Worm (Caenorhabditis elegans) whole organism, L2 larva: Measurements from ENCODE around the gene C17H11.5.

ENCODE experiments used
- C34F6.9 ChIP-seq: fragments of 150-350 bp; optimal IDR thresholded peaks from 2 replicates; lab custom pipeline; 2014; ENCODE audit warnings: missing biosample characterization, missing genetic modification characterization
- F13H6.1 ChIP-seq: sonication (generic microtip); optimal IDR thresholded peaks from 2 replicates; lab custom pipeline; 2016; ENCODE audit warnings: missing genetic modification characterization, missing compliant biosample characterization
- R02D3.7 ChIP-seq: fragments of 150-350 bp; optimal IDR thresholded peaks from 2 replicates; lab custom pipeline; 2014; ENCODE audit warnings: missing biosample characterization, missing genetic modification characterization
- Y55F3AM.14 ChIP-seq: fragments of 200-800 bp; sonication (Bioruptor generic); optimal IDR thresholded peaks from 2 replicates; lab custom pipeline; 2018; ENCODE audit warnings: mild to moderate bottlenecking, missing genetic modification characterization, missing compliant biosample characterization
- alr-1 ChIP-seq: fragments of 150-350 bp; optimal IDR thresholded peaks from 2 replicates; lab custom pipeline; 2014; ENCODE audit warnings: missing biosample characterization, missing genetic modification characterization
- aly-2 ChIP-seq: fragments of 150-350 bp; optimal IDR thresholded peaks from 2 replicates; lab custom pipeline; 2014; ENCODE audit warnings: missing biosample characterization, missing genetic modification characterization
- ama-1 ChIP-seq: fragments of 150-350 bp; optimal IDR thresholded peaks from 2 replicates; lab custom pipeline; 2018; ENCODE audit warnings: inconsistent platforms
- blmp-1 ChIP-seq: sonication (generic microtip); optimal IDR thresholded peaks from 2 replicates; lab custom pipeline; 2017; ENCODE audit warnings: missing genetic modification characterization, mild to moderate bottlenecking, missing compliant biosample characterization, antibody characterized with exemption, moderate library complexity; ENCODE audit not compliant: insufficient read depth
- ceh-16 ChIP-seq: fragments of 150-350 bp; optimal IDR thresholded peaks from 2 replicates; lab custom pipeline; 2014; ENCODE audit warnings: missing biosample characterization, missing genetic modification characterization
- ceh-82 ChIP-seq: fragments of 150-350 bp; optimal IDR thresholded peaks from 2 replicates; lab custom pipeline; 2014; ENCODE audit warnings: missing biosample characterization, missing genetic modification characterization
- dmd-4 ChIP-seq: sonication (generic microtip); optimal IDR thresholded peaks from 2 replicates; lab custom pipeline; 2017; ENCODE audit warnings: missing biosample characterization, missing genetic modification characterization
- egl-27 ChIP-seq: sonication (generic microtip); optimal IDR thresholded peaks from 3 replicates; lab custom pipeline; 2017; ENCODE audit warnings: missing biosample characterization, missing genetic modification reagents, missing genetic modification characterization
- elt-1 ChIP-seq: fragments of 150-350 bp; optimal IDR thresholded peaks from 2 replicates; lab custom pipeline; 2014; ENCODE audit warnings: missing biosample characterization, missing genetic modification characterization
- elt-3 ChIP-seq: sonication (generic microtip); optimal IDR thresholded peaks from 2 replicates; lab custom pipeline; 2017; ENCODE audit warnings: missing biosample characterization, missing genetic modification characterization
- fos-1 ChIP-seq: fragments of 150-350 bp; optimal IDR thresholded peaks from 2 replicates; lab custom pipeline; 2014; ENCODE audit warnings: missing biosample characterization, missing genetic modification characterization
- gmeb-1 ChIP-seq: fragments of 150-350 bp; optimal IDR thresholded peaks from 2 replicates; lab custom pipeline; 2014; ENCODE audit warnings: missing biosample characterization, missing genetic modification characterization
- lin-11 ChIP-seq: fragments of 150-350 bp; sonication (generic microtip); optimal IDR thresholded peaks from 2 replicates; lab custom pipeline; 2014; ENCODE audit warnings: missing biosample characterization, missing genetic modification characterization, inconsistent platforms, mixed read lengths
- lin-13 ChIP-seq: fragments of 150-350 bp; optimal IDR thresholded peaks from 2 replicates; lab custom pipeline; 2014; ENCODE audit warnings: missing biosample characterization, missing genetic modification reagents, missing genetic modification characterization
- lin-39 ChIP-seq: fragments of 150-350 bp; optimal IDR thresholded peaks from 2 replicates; lab custom pipeline; 2014; ENCODE audit warnings: missing biosample characterization, missing genetic modification reagents, missing genetic modification characterization
- lsy-2 ChIP-seq, 2 experiments: fragments of 150-350 bp in 1 of 2; sonication (generic microtip) in 1 of 2; optimal IDR thresholded peaks; 2 replicates each; lab custom pipeline; 2014 to 2017; ENCODE audit warnings: missing biosample characterization in 2 of 2, missing genetic modification characterization in 2 of 2
- mab-5 ChIP-seq: fragments of 150-350 bp; optimal IDR thresholded peaks from 2 replicates; lab custom pipeline; 2014; ENCODE audit warnings: missing biosample characterization, missing genetic modification characterization
- mbf-1 ChIP-seq: sonication (generic microtip); optimal IDR thresholded peaks from 2 replicates; lab custom pipeline; 2017; ENCODE audit warnings: missing biosample characterization, missing genetic modification characterization
- mdl-1 ChIP-seq, 2 experiments: fragments of 150-350 bp in 1 of 2; sonication (generic microtip) in 1 of 2; optimal IDR thresholded peaks; 2 replicates each; lab custom pipeline; 2017; ENCODE audit warnings: missing biosample characterization in 2 of 2, missing genetic modification characterization in 2 of 2
- nhr-10 ChIP-seq: sonication (generic microtip); optimal IDR thresholded peaks from 2 replicates; lab custom pipeline; 2017; ENCODE audit warnings: missing biosample characterization, missing genetic modification characterization
- nhr-11 ChIP-seq: fragments of 150-350 bp; optimal IDR thresholded peaks from 2 replicates; lab custom pipeline; 2014; ENCODE audit warnings: missing biosample characterization, missing genetic modification characterization
- nhr-12 ChIP-seq: fragments of 150-350 bp; optimal IDR thresholded peaks from 2 replicates; lab custom pipeline; 2014; ENCODE audit warnings: missing biosample characterization, missing genetic modification characterization
- nhr-129 ChIP-seq: fragments of 150-350 bp; optimal IDR thresholded peaks from 2 replicates; lab custom pipeline; 2014; ENCODE audit warnings: missing biosample characterization, missing genetic modification characterization
- nhr-21 ChIP-seq: fragments of 150-350 bp; optimal IDR thresholded peaks from 2 replicates; lab custom pipeline; 2014; ENCODE audit warnings: missing biosample characterization, missing genetic modification characterization
- nhr-23 ChIP-seq: fragments of 150-350 bp; optimal IDR thresholded peaks from 2 replicates; lab custom pipeline; 2014; ENCODE audit warnings: missing biosample characterization, missing genetic modification reagents, missing genetic modification characterization
- nhr-237 ChIP-seq: fragments of 150-350 bp; optimal IDR thresholded peaks from 2 replicates; lab custom pipeline; 2014; ENCODE audit warnings: missing biosample characterization, missing genetic modification characterization
- nhr-25 ChIP-seq: fragments of 150-350 bp; sonication (generic microtip); optimal IDR thresholded peaks from 3 replicates; lab custom pipeline; 2014; ENCODE audit warnings: missing biosample characterization, missing genetic modification characterization
- nhr-6 ChIP-seq: fragments of 150-350 bp; optimal IDR thresholded peaks from 2 replicates; lab custom pipeline; 2014; ENCODE audit warnings: missing biosample characterization, missing genetic modification characterization
- nhr-77 ChIP-seq: fragments of 150-350 bp; optimal IDR thresholded peaks from 2 replicates; lab custom pipeline; 2014; ENCODE audit warnings: missing biosample characterization, missing genetic modification characterization
- peb-1 ChIP-seq: fragments of 150-350 bp; optimal IDR thresholded peaks from 2 replicates; lab custom pipeline; 2014; ENCODE audit warnings: missing biosample characterization, missing genetic modification characterization
- sem-4 ChIP-seq: fragments of 150-350 bp; optimal IDR thresholded peaks from 2 replicates; lab custom pipeline; 2014; ENCODE audit warnings: missing biosample characterization, missing genetic modification reagents, missing genetic modification characterization
- skn-1 ChIP-seq: sonication (generic microtip); optimal IDR thresholded peaks from 2 replicates; lab custom pipeline; 2017; ENCODE audit warnings: missing biosample characterization, missing genetic modification characterization
- sma-3 ChIP-seq: sonication (generic microtip); optimal IDR thresholded peaks from 2 replicates; lab custom pipeline; 2016; ENCODE audit warnings: missing genetic modification reagents, missing genetic modification characterization, missing compliant biosample characterization
- sma-9 ChIP-seq, 2 experiments: fragments of 150-350 bp in 1 of 2; sonication (generic microtip) in 1 of 2; optimal IDR thresholded peaks; 2 replicates each; lab custom pipeline; 2014 to 2016; ENCODE audit warnings: missing genetic modification characterization in 2 of 2, mild to moderate bottlenecking in 1 of 2, missing biosample characterization in 1 of 2, missing compliant biosample characterization in 1 of 2, missing genetic modification reagents in 1 of 2, moderate library complexity in 1 of 2
- snpc-4 ChIP-seq: fragments of 150-350 bp; optimal IDR thresholded peaks from 2 replicates; lab custom pipeline; 2014; ENCODE audit warnings: missing biosample characterization, missing genetic modification characterization
- unc-39 ChIP-seq: fragments of 150-350 bp; optimal IDR thresholded peaks from 2 replicates; lab custom pipeline; 2014; ENCODE audit warnings: missing biosample characterization, missing genetic modification characterization
- unc-55 ChIP-seq: fragments of 150-350 bp; sonication (generic microtip); optimal IDR thresholded peaks from 3 replicates; lab custom pipeline; 2014; ENCODE audit warnings: missing biosample characterization, missing genetic modification reagents, missing genetic modification characterization
- unc-62 ChIP-seq: fragments of 150-350 bp; optimal IDR thresholded peaks from 2 replicates; lab custom pipeline; 2014; ENCODE audit warnings: missing biosample characterization, missing genetic modification reagents, missing genetic modification characterization
- zag-1 ChIP-seq: fragments of 150-350 bp; optimal IDR thresholded peaks from 2 replicates; lab custom pipeline; 2014; ENCODE audit warnings: missing biosample characterization, missing genetic modification characterization
- ztf-1 ChIP-seq: fragments of 200-800 bp; sonication (Bioruptor generic); conservative IDR thresholded peaks from 2 replicates; pipeline ENCODE4 v1.3.6; 2022; ENCODE audit warnings: missing genetic modification characterization, missing compliant biosample characterization
- ztf-4 ChIP-seq: fragments of 150-350 bp; optimal IDR thresholded peaks from 2 replicates; lab custom pipeline; 2014; ENCODE audit warnings: missing biosample characterization, missing genetic modification characterization

C17H11.5 gene

DNA sequence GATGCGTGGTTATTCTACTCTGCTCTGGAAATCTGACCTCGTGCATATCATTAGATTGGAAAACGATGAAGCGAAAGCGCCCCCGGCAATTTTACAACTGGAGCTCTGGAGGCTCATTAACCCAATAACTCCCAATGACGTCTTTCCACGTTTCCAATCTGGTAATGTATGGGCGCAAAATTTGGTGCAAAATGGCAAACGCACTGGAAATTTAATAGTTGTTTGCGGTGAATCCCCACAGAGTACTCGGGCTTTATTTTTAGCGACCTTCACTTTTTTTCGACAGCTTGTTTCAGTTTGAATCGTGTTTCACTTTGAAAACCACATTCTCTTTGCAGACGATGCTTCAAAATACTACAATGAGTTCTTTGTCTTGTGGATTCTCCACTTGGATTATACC is 11.3 kb downstream of the C17H11.5 start, which contains the start of gene C17H11.1:
C17H11.1 (plus strand) TSS at position 301 of the 400 bp plus-strand sequence.
- TF ChIP-seq F13H6.1 (tag; lab: Kevin White, UChicago) (no peak), C34F6.9 (no peak), zag-1 (tag; lab: Kevin White, UChicago) (no peak), ztf-1 (GFP tag; lab: Robert Waterston, UW) (no peak), unc-55 (GFP tag; lab: Kevin White, UChicago) (no peak), nhr-25 (no peak), fos-1 (no peak), blmp-1 (tag; lab: Kevin White, UChicago) (no peak), nhr-11 (no peak), unc-62 (GFP tag; lab: Kevin White, UChicago) (no peak), sem-4 (no peak), nhr-237 (tag; lab: Kevin White, UChicago) (no peak), alr-1 (tag; lab: Kevin White, UChicago) (no peak), nhr-6 (no peak), egl-27 (no peak), ztf-4 (no peak), gmeb-1 (tag; lab: Kevin White, UChicago) (no peak), snpc-4 (tag; lab: Kevin White, UChicago) (no peak), lsy-2 (tag; optimal IDR thresholded peaks at IDR 0.05; lab: Kevin White, UChicago) (no peak), mbf-1 (tag; lab: Kevin White, UChicago) (no peak)

- TF ChIP-seq zag-1 (tag; lab: Kevin White, UChicago) = no peak
- peak; percentile 47 for TF ChIP-seq nhr-129 (tag; lab: Kevin White, UChicago)
- no peak for TF ChIP-seq blmp-1 (tag; lab: Kevin White, UChicago)
- no peak for TF ChIP-seq skn-1 (tag; lab: Kevin White, UChicago)
- no peak for TF ChIP-seq F13H6.1 (tag; lab: Kevin White, UChicago)
- TF ChIP-seq nhr-23 (tag; lab: Kevin White, UChicago) = no peak
- TF ChIP-seq lin-13 (GFP tag; lab: Kevin White, UChicago) = no peak
- no peak for TF ChIP-seq mab-5
- TF ChIP-seq ceh-82 (tag; lab: Kevin White, UChicago) = no peak
- peak; percentile 39 for TF ChIP-seq C34F6.9
- TF ChIP-seq sma-9 (GFP tag; optimal IDR thresholded peaks at IDR 0.05; lab: Kevin White, UChicago) = peak; percentile 20
- no peak for TF ChIP-seq sma-9 (tag; optimal IDR thresholded peaks at IDR 0.05; lab: Kevin White, UChicago)
- no peak for TF ChIP-seq unc-39 (tag; lab: Kevin White, UChicago)
- TF ChIP-seq elt-3 (tag; lab: Kevin White, UChicago) = no peak
- peak; percentile 32 for TF ChIP-seq fos-1
- TF ChIP-seq ceh-16 (tag; lab: Kevin White, UChicago) = no peak
- no peak for TF ChIP-seq Y55F3AM.14 (GFP tag; lab: Kevin White, UChicago)
These were observed 15.4 kb downstream of the C17H11.5 start, which contains the start of gene C17H11.2 for ce11 chrX:8169534-8169933. Gene C17H11.2 (plus strand): TSS chrX:8169930.

ce11 chrX:8163555-8163954 is 21.4 kb downstream of the C17H11.5 start:
- TF ChIP-seq peb-1 (no peak), elt-1 (tag; lab: Kevin White, UChicago) (no peak), elt-3 (tag; lab: Kevin White, UChicago) (no peak), nhr-12 (tag; lab: Kevin White, UChicago) (no peak), unc-55 (GFP tag; lab: Kevin White, UChicago) (peak; percentile 25), nhr-23 (tag; lab: Kevin White, UChicago) (no peak), nhr-237 (tag; lab: Kevin White, UChicago) (no peak), nhr-21 (tag; lab: Kevin White, UChicago) (no peak), lsy-2 (tag; optimal IDR thresholded peaks at IDR 0.05; lab: Kevin White, UChicago) (peak; percentile 5 to 7), sma-9 (GFP tag; optimal IDR thresholded peaks at IDR 0.05; lab: Kevin White, UChicago) (peak; percentile 25), sma-9 (tag; optimal IDR thresholded peaks at IDR 0.05; lab: Kevin White, UChicago) (no peak), egl-27 (peak; percentile 10), ceh-82 (tag; lab: Kevin White, UChicago) (no peak), C34F6.9 (peak; percentile 30), nhr-10 (tag; lab: Kevin White, UChicago) (no peak), mdl-1 (tag; optimal IDR thresholded peaks at IDR 0.05; lab: Kevin White, UChicago) (peak; percentile 6 to 32), ztf-4 (no peak), unc-39 (tag; lab: Kevin White, UChicago) (no peak), nhr-77 (tag; lab: Kevin White, UChicago) (no peak), nhr-25 (no peak), aly-2 (no peak), nhr-11 (no peak), F13H6.1 (tag; lab: Kevin White, UChicago) (peak; percentile 48), sem-4 (no peak), lin-39 (tag; lab: Kevin White, UChicago) (no peak), lin-11 (peak; percentile 38), ama-1 (lab: Kevin White, UChicago) (no peak), Y55F3AM.14 (GFP tag; lab: Kevin White, UChicago) (peak; percentile 40), nhr-129 (tag; lab: Kevin White, UChicago) (peak; percentile 46), lin-13 (GFP tag; lab: Kevin White, UChicago) (no peak), nhr-6 (no peak), alr-1 (tag; lab: Kevin White, UChicago) (no peak), fos-1 (no peak), unc-62 (GFP tag; lab: Kevin White, UChicago) (no peak), dmd-4 (tag; lab: Kevin White, UChicago) (no peak), mab-5 (no peak), R02D3.7 (tag; lab: Kevin White, UChicago) (no peak), sma-3 (GFP tag; lab: Kevin White, UChicago) (no peak), ztf-1 (GFP tag; lab: Robert Waterston, UW) (0 out of 2 replicates have a peak, but pooled peaks have one; percentile 78)
